Worm (Caenorhabditis elegans) whole organism, midembryonic: ENCODE data around the gene col-154.
"Not testable (repeated sequence)": the region's sequence is repeated elsewhere in the genome, so short reads cannot be mapped to it uniquely, and the experiment has no call there.

Experiments
- T22C8.4 ChIP-seq: fragments of 200-800 bp; sonication (Bioruptor generic); IDR thresholded peaks from 2 replicates; pipeline ENCODE4 v1.3.6; 2022; ENCODE audit warnings: missing genetic modification characterization, missing compliant biosample characterization
- flt-1 ChIP-seq: fragments of 200-800 bp; sonication (Bioruptor generic); IDR thresholded peaks from 2 replicates; pipeline ENCODE4 v1.3.6; 2022; ENCODE audit warnings: missing genetic modification characterization, missing compliant biosample characterization
- klf-2 ChIP-seq: fragments of 200-800 bp; sonication (Bioruptor generic); conservative IDR thresholded peaks from 2 replicates; pipeline ENCODE4 v1.3.6; 2022; ENCODE audit warnings: missing genetic modification reagents, missing genetic modification characterization, missing compliant biosample characterization
- med-1 ChIP-seq: sonication (generic microtip); optimal IDR thresholded peaks from 2 replicates; lab custom pipeline; 2017; ENCODE audit warnings: missing genetic modification characterization, mild to moderate bottlenecking, missing compliant biosample characterization, antibody characterized with exemption, missing genetic modification reagents; ENCODE audit not compliant: insufficient read depth
- ref-1 ChIP-seq: fragments of 200-800 bp; sonication (Bioruptor generic); conservative IDR thresholded peaks from 2 replicates; pipeline ENCODE4 v1.3.6; 2022; ENCODE audit warnings: missing genetic modification reagents, missing genetic modification characterization, missing compliant biosample characterization
- tab-1 ChIP-seq: fragments of 200-800 bp; sonication (Bioruptor generic); IDR thresholded peaks from 2 replicates; pipeline ENCODE4 v1.3.6; 2022; ENCODE audit warnings: missing genetic modification characterization, missing compliant biosample characterization
- ztf-23 ChIP-seq: fragments of 200-800 bp; sonication (Bioruptor generic); IDR thresholded peaks from 2 replicates; pipeline ENCODE4 v1.3.6; 2022; ENCODE audit warnings: missing genetic modification reagents, missing genetic modification characterization, missing compliant biosample characterization
- ztf-29 ChIP-seq: fragments of 200-800 bp; sonication (Bioruptor generic); IDR thresholded peaks from 2 replicates; pipeline ENCODE4 v1.3.6; 2022; ENCODE audit warnings: missing genetic modification reagents, missing genetic modification characterization, missing compliant biosample characterization

- TF ChIP-seq flt-1 (GFP tag; lab: Robert Waterston, UW); tab-1; ref-1; ztf-29 (GFP tag; lab: Robert Waterston, UW); klf-2 (GFP tag; lab: Robert Waterston, UW); ztf-23 (GFP tag; lab: Robert Waterston, UW); med-1 (GFP tag; lab: Kevin White, UChicago); T22C8.4 (GFP tag; lab: Robert Waterston, UW): not testable (repeated sequence)
Observed at ce11 chrV:11396134-11396533, 11.0 kb downstream of the col-154 start, which contains the start of gene nas-18.
